Comparison of ENCODE assay signal across 6 worm cellular contexts in genomic region chrV:10874938-10875599, ce11.
TF ChIP-seq lines count a peak whose summit lies in the region.

No protein-coding gene starts in this region.

TF ChIP-seq in whole organism, L1 larva, 84 proteins besides CTCF, POLR2A, EP300 and RAD21 (continues in another document):
- TF ChIP-seq nhr-237 (tag; optimal IDR thresholded peaks at IDR 0.05; lab: Kevin White, UChicago) (no peak), nhr-28 (tag; optimal IDR thresholded peaks at IDR 0.05; lab: Kevin White, UChicago) (no peak), mdl-1 (tag; optimal IDR thresholded peaks at IDR 0.05; lab: Kevin White, UChicago) (no peak), fkh-10 (GFP tag; optimal IDR thresholded peaks at IDR 0.05; lab: Kevin White, UChicago) (peak; percentile 96), irx-1 (tag; optimal IDR thresholded peaks at IDR 0.05; lab: Kevin White, UChicago) (no peak), pag-3 (tag; optimal IDR thresholded peaks at IDR 0.05; lab: Kevin White, UChicago; ENCODE audit: borderline replicate concordance, insufficient read depth) (no peak), C16A3.4 (tag; optimal IDR thresholded peaks at IDR 0.05; lab: Kevin White, UChicago) (no peak), ces-1 (GFP tag; optimal IDR thresholded peaks at IDR 0.05; lab: Kevin White, UChicago) (peak; percentile 64), mep-1 (tag; optimal IDR thresholded peaks at IDR 0.05; lab: Kevin White, UChicago) (peak; percentile 7), nhr-85 (tag; lab: Kevin White, UChicago) (no peak), F16B12.6 (tag; optimal IDR thresholded peaks at IDR 0.05; lab: Kevin White, UChicago) (no peak), unc-86 (tag; optimal IDR thresholded peaks at IDR 0.05; lab: Kevin White, UChicago) (no peak), xbp-1 (tag; optimal IDR thresholded peaks at IDR 0.05; lab: Kevin White, UChicago) (no peak), nhr-76 (tag; optimal IDR thresholded peaks at IDR 0.05; lab: Kevin White, UChicago) (no peak), dsc-1 (tag; optimal IDR thresholded peaks at IDR 0.05; lab: Kevin White, UChicago) (no peak), elt-3 (tag; optimal IDR thresholded peaks at IDR 0.05; lab: Kevin White, UChicago) (no peak)

TF ChIP-seq in whole organism, L2 larva, 48 proteins besides CTCF, POLR2A, EP300 and RAD21 (continues in another document):
- TF ChIP-seq C34F6.9 (tag; optimal IDR thresholded peaks at IDR 0.05; lab: Kevin White, UChicago) (no peak), R02D3.7 (tag; optimal IDR thresholded peaks at IDR 0.05; lab: Kevin White, UChicago) (no peak), nhr-25 (tag; optimal IDR thresholded peaks at IDR 0.05; lab: Kevin White, UChicago) (no peak), sma-9 (GFP tag; optimal IDR thresholded peaks at IDR 0.05; lab: Kevin White, UChicago) (peak; percentile 52), sma-9 (tag; optimal IDR thresholded peaks at IDR 0.05; lab: Kevin White, UChicago) (no peak), ztf-4 (tag; optimal IDR thresholded peaks at IDR 0.05; lab: Kevin White, UChicago) (no peak), mab-5 (tag; optimal IDR thresholded peaks at IDR 0.05; lab: Kevin White, UChicago) (no peak), nhr-6 (tag; optimal IDR thresholded peaks at IDR 0.05; lab: Kevin White, UChicago) (no peak), sem-4 (tag; optimal IDR thresholded peaks at IDR 0.05; lab: Kevin White, UChicago) (peak; percentile 44), ceh-16 (tag; optimal IDR thresholded peaks at IDR 0.05; lab: Kevin White, UChicago) (no peak), mdl-1 (tag; optimal IDR thresholded peaks at IDR 0.05; lab: Kevin White, UChicago) (peak in 1 of 2 experiments; percentile 51), F13H6.1 (tag; optimal IDR thresholded peaks at IDR 0.05; lab: Kevin White, UChicago) (peak; percentile 15), lsy-2 (tag; optimal IDR thresholded peaks at IDR 0.05; lab: Kevin White, UChicago) (peak in 1 of 2 experiments; percentile 7), ZK546.5 (tag; optimal IDR thresholded peaks at IDR 0.05; lab: Kevin White, UChicago) (no peak), peb-1 (tag; optimal IDR thresholded peaks at IDR 0.05; lab: Kevin White, UChicago) (no peak), dmd-4 (tag; optimal IDR thresholded peaks at IDR 0.05; lab: Kevin White, UChicago) (no peak)

TF ChIP-seq in whole organism, L3 larva, 47 proteins besides CTCF, POLR2A, EP300 and RAD21:
- peak; percentile 2 for TF ChIP-seq nfya-1 (tag; optimal IDR thresholded peaks at IDR 0.05; lab: Kevin White, UChicago; ENCODE audit: insufficient read depth)
- peak; percentile 13 for TF ChIP-seq skn-1 (tag; optimal IDR thresholded peaks at IDR 0.05; lab: Kevin White, UChicago)
- no peak for TF ChIP-seq tbx-2 (tag; optimal IDR thresholded peaks at IDR 0.05; lab: Kevin White, UChicago)
- no peak for TF ChIP-seq elt-1 (tag; optimal IDR thresholded peaks at IDR 0.05; lab: Kevin White, UChicago)
- TF ChIP-seq fkh-10 (GFP tag; optimal IDR thresholded peaks at IDR 0.05; lab: Kevin White, UChicago), result peak; percentile 90
- no peak for TF ChIP-seq nhr-25 (tag; optimal IDR thresholded peaks at IDR 0.05; lab: Kevin White, UChicago)
- TF ChIP-seq ZK546.5 (tag; optimal IDR thresholded peaks at IDR 0.05; lab: Kevin White, UChicago), result no peak

TF ChIP-seq in whole organism, L4 larva, 104 proteins besides CTCF, POLR2A, EP300 and RAD21 (continues in another document):
- TF ChIP-seq zfp-2 (tag; optimal IDR thresholded peaks at IDR 0.05; lab: Kevin White, UChicago) (no peak), Y48G9A.11 (GFP tag; IDR thresholded peaks at IDR 0.05; lab: Robert Waterston, UW) (no peak), lsy-2 (tag; optimal IDR thresholded peaks at IDR 0.05; lab: Kevin White, UChicago) (peak in 1 of 2 experiments; percentile 44), fkh-10 (GFP tag; optimal IDR thresholded peaks at IDR 0.05; lab: Kevin White, UChicago) (peak; percentile 74), ces-1 (GFP tag; optimal IDR thresholded peaks at IDR 0.05; lab: Kevin White, UChicago) (peak; percentile 92), aha-1 (tag; lab: Kevin White, UChicago) (peak; percentile 79), dmd-9 (GFP tag; IDR thresholded peaks at IDR 0.05; lab: Robert Waterston, UW) (no peak), ctbp-1 (GFP tag; IDR thresholded peaks at IDR 0.05; lab: Robert Waterston, UW) (peak; percentile 68; the same call in 1 of the 2 replicates), Y5F2A.4 (GFP tag; optimal IDR thresholded peaks at IDR 0.05; lab: Kevin White, UChicago) (no peak), tra-1 (GFP tag; IDR thresholded peaks at IDR 0.05; lab: Robert Waterston, UW) (no peak), hlh-30 (tag; optimal IDR thresholded peaks at IDR 0.05; lab: Kevin White, UChicago; ENCODE audit: insufficient read depth) (no peak), unc-62 (GFP tag; optimal IDR thresholded peaks at IDR 0.05 in 1 of 2; lab: Kevin White, UChicago) (peak in 1 of 2 experiments; percentile 90), unc-62 (tag; optimal IDR thresholded peaks at IDR 0.05; lab: Kevin White, UChicago) (no peak), daf-8 (GFP tag; IDR thresholded peaks at IDR 0.05; lab: Robert Waterston, UW) (no peak), skn-1 (tag; optimal IDR thresholded peaks at IDR 0.05; lab: Kevin White, UChicago) (no peak), pha-4 (GFP tag; IDR thresholded peaks at IDR 0.05; lab: Robert Waterston, UW) (no peak), pha-4 (tag; optimal IDR thresholded peaks at IDR 0.05; lab: Kevin White, UChicago) (no peak), hif-1 (tag; optimal IDR thresholded peaks at IDR 0.05; lab: Kevin White, UChicago) (peak in 1 of 2 experiments; percentile 24), lin-39 (tag; optimal IDR thresholded peaks at IDR 0.05; lab: Kevin White, UChicago) (no peak), gei-8 (GFP tag; optimal IDR thresholded peaks at IDR 0.05; lab: Kevin White, UChicago) (no peak)

TF ChIP-seq in whole organism, late embryonic, 69 proteins besides CTCF, POLR2A, EP300 and RAD21:
- TF ChIP-seq dmd-4 (tag; optimal IDR thresholded peaks at IDR 0.05; lab: Kevin White, UChicago; ENCODE audit: borderline replicate concordance) (no peak), unc-42 (tag; optimal IDR thresholded peaks at IDR 0.05; lab: Kevin White, UChicago) (peak; percentile 90), pqm-1 (tag; optimal IDR thresholded peaks at IDR 0.05; lab: Kevin White, UChicago) (no peak)

TF ChIP-seq in whole organism, mixed stage, embryonic, 35 proteins besides CTCF, POLR2A, EP300 and RAD21:
- TF ChIP-seq ces-1 (GFP tag; optimal IDR thresholded peaks at IDR 0.05; lab: Kevin White, UChicago) (peak; percentile 67), snpc-4 (tag; optimal IDR thresholded peaks at IDR 0.05; lab: Kevin White, UChicago) (no peak)

Comparison
In these comparisons a context has a peak if more than half of its experiments do, and no peak if none do; other contexts are left out.
1. Of the 29 proteins assayed by ChIP-seq in both whole organism, L4 larva and whole organism, L1 larva: peak only in whole organism, L4 larva: aha-1; only in whole organism, L1 larva: mep-1; in both: ces-1 and fkh-10; in neither: 23; mixed calls (peak in some experiments, not most) for 2.